Fruit fly (Drosophila melanogaster) whole organism, pupa: ENCODE data around the gene LpR2.
A peak's percentile ranks its signal among the peaks of the same experiment; 100 is the strongest.

Experiments used
- CG10348 ChIP-seq: fragments of 200-800 bp; sonication (Bioruptor generic); IDR thresholded peaks from 2 replicates; pipeline ENCODE4 v1.3.6; 2022; ENCODE audit warnings: missing biosample characterization, missing genetic modification characterization
- CG12605 ChIP-seq: fragments of 200-800 bp; sonication (Bioruptor generic); IDR thresholded peaks from 2 replicates; pipeline ENCODE4 v1.3.6; 2022; ENCODE audit warnings: missing biosample characterization, missing genetic modification characterization
- CG17806 ChIP-seq: fragments of 200-800 bp; sonication (Bioruptor generic); optimal IDR thresholded peaks from 2 replicates; lab custom pipeline; 2018; ENCODE audit warnings: missing biosample characterization, mild to moderate bottlenecking, missing genetic modification characterization, moderate library complexity
- CG34367 ChIP-seq: fragments of 200-800 bp; sonication (Bioruptor generic); optimal IDR thresholded peaks from 2 replicates; lab custom pipeline; 2018; ENCODE audit warnings: missing biosample characterization, mild to moderate bottlenecking, missing genetic modification characterization
- CG8159 ChIP-seq: fragments of 200-800 bp; sonication (Bioruptor generic); optimal IDR thresholded peaks from 3 replicates; lab custom pipeline; 2018; ENCODE audit warnings: missing biosample characterization, mild to moderate bottlenecking, missing genetic modification characterization, moderate library complexity
- D1 ChIP-seq: fragments of 200-800 bp; sonication (Bioruptor generic); optimal IDR thresholded peaks from 2 replicates; lab custom pipeline; 2018; ENCODE audit warnings: missing biosample characterization, mild to moderate bottlenecking, missing genetic modification characterization, moderate library complexity
- EcR ChIP-seq: fragments of 200-800 bp; sonication (Bioruptor generic); optimal IDR thresholded peaks from 3 replicates; lab custom pipeline; 2019; ENCODE audit warnings: missing biosample characterization, missing genetic modification characterization, mild to moderate bottlenecking, moderate library complexity, missing genetic modification reagents
- Ets98B ChIP-seq: fragments of 200-800 bp; sonication (Bioruptor generic); IDR thresholded peaks from 2 replicates; pipeline ENCODE4 v1.3.6; 2022; ENCODE audit warnings: missing biosample characterization, missing genetic modification characterization
- Pif1A ChIP-seq: fragments of 200-800 bp; sonication (Bioruptor generic); optimal IDR thresholded peaks from 3 replicates; lab custom pipeline; 2016; ENCODE audit warnings: missing biosample characterization, missing genetic modification characterization
- Pif1B ChIP-seq: fragments of 200-800 bp; sonication (Bioruptor generic); optimal IDR thresholded peaks from 3 replicates; lab custom pipeline; 2016; ENCODE audit warnings: missing biosample characterization, missing genetic modification characterization
- Snoo ChIP-seq: fragments of 200-800 bp; sonication (Bioruptor generic); optimal IDR thresholded peaks from 3 replicates; lab custom pipeline; 2017; ENCODE audit warnings: missing biosample characterization, mild to moderate bottlenecking, missing genetic modification characterization, inconsistent platforms
- fd96Ca ChIP-seq: fragments of 200-800 bp; sonication (Bioruptor generic); IDR thresholded peaks from 3 replicates; pipeline ENCODE4 v1.3.6; 2022; ENCODE audit warnings: missing biosample characterization, missing genetic modification characterization
- gl ChIP-seq: fragments of 200-800 bp; sonication (Bioruptor generic); optimal IDR thresholded peaks from 2 replicates; lab custom pipeline; 2018; ENCODE audit warnings: missing biosample characterization, mild to moderate bottlenecking, missing genetic modification characterization
- rn ChIP-seq: fragments of 200-800 bp; sonication (Bioruptor generic); IDR thresholded peaks from 2 replicates; pipeline ENCODE4 v1.3.6; 2022; ENCODE audit warnings: missing biosample characterization, missing genetic modification characterization

- TF ChIP-seq Snoo: peak; percentile 34
- peak; percentile 35; the same call in 1 of the 2 replicates for TF ChIP-seq Ets98B (GFP tag; lab: Robert Waterston, UW)
- peak; percentile 64 for TF ChIP-seq CG8159
- TF ChIP-seq rn (GFP tag; lab: Robert Waterston, UW): peak; percentile 27; the same call in 1 of the 2 replicates
- no peak for TF ChIP-seq CG10348 (GFP tag; lab: Robert Waterston, UW)
- peak; percentile 62 for TF ChIP-seq CG17806 (tag; lab: Kevin White, UChicago)
- no peak for TF ChIP-seq D1 (tag; lab: Kevin White, UChicago)
- TF ChIP-seq EcR (GFP tag; lab: Kevin White, UChicago): no peak
- peak; percentile 68; the same call in 2 of the 3 replicates for TF ChIP-seq fd96Ca (GFP tag; lab: Robert Waterston, UW)
- peak; percentile 59 for TF ChIP-seq Pif1B (GFP tag; lab: Kevin White, UChicago)
- TF ChIP-seq Pif1A: no peak
- no peak for TF ChIP-seq gl (tag; lab: Kevin White, UChicago)
- peak; percentile 20 for TF ChIP-seq CG34367 (tag; lab: Kevin White, UChicago)
- peak; percentile 70 for TF ChIP-seq CG12605 (GFP tag; lab: Robert Waterston, UW)
These were observed 88.9 kb downstream of the LpR2 start for dm6 chr3R:25651414-25651813.
